Worm (Caenorhabditis elegans) whole organism, L3 larva: ENCODE data around the gene K12D12.4.
A peak's percentile ranks its signal among the peaks of the same experiment; 100 is the strongest.

Source experiments
- aly-2 ChIP-seq: fragments of 150-350 bp; optimal IDR thresholded peaks from 2 replicates; lab custom pipeline; 2014; ENCODE audit warnings: missing biosample characterization, missing genetic modification characterization
- ama-1 ChIP-seq: fragments of 150-350 bp; optimal IDR thresholded peaks from 2 replicates; lab custom pipeline; 2018
- ceh-16 ChIP-seq: sonication (generic microtip); optimal IDR thresholded peaks from 2 replicates; lab custom pipeline; 2017; ENCODE audit warnings: missing biosample characterization, missing genetic modification characterization
- ceh-28 ChIP-seq: fragments of 150-350 bp; optimal IDR thresholded peaks from 2 replicates; lab custom pipeline; 2014; ENCODE audit warnings: missing biosample characterization, missing genetic modification reagents, missing genetic modification characterization
- ceh-82 ChIP-seq: fragments of 150-350 bp; optimal IDR thresholded peaks from 2 replicates; lab custom pipeline; 2014; ENCODE audit warnings: missing biosample characterization, missing genetic modification characterization
- ceh-9 ChIP-seq: sonication (generic microtip); optimal IDR thresholded peaks from 2 replicates; lab custom pipeline; 2018; ENCODE audit warnings: missing biosample characterization, missing genetic modification characterization
- daf-12 ChIP-seq: fragments of 150-350 bp; optimal IDR thresholded peaks from 2 replicates; lab custom pipeline; 2014; ENCODE audit warnings: missing biosample characterization, missing genetic modification reagents, missing genetic modification characterization
- egl-27 ChIP-seq: sonication (generic microtip); optimal IDR thresholded peaks from 4 replicates; lab custom pipeline; 2017; ENCODE audit warnings: missing biosample characterization, missing genetic modification reagents, missing genetic modification characterization
- elt-1 ChIP-seq: fragments of 150-350 bp; optimal IDR thresholded peaks from 2 replicates; lab custom pipeline; 2014; ENCODE audit warnings: missing biosample characterization, missing genetic modification characterization
- elt-2 ChIP-seq: sonication (generic microtip); optimal IDR thresholded peaks from 2 replicates; lab custom pipeline; 2016; ENCODE audit warnings: missing genetic modification reagents, mild to moderate bottlenecking, missing genetic modification characterization, missing compliant biosample characterization
- elt-3 ChIP-seq, 3 experiments: fragments of 150-350 bp in 1 of 3; sonication (generic microtip) in 2 of 3; optimal IDR thresholded peaks; 2 replicates in 2 of 3; 4 replicates in 1 of 3; lab custom pipeline; 2014 to 2017; ENCODE audit warnings: missing biosample characterization in 3 of 3, missing genetic modification characterization in 3 of 3
- eor-1 ChIP-seq, 2 experiments: fragments of 150-350 bp; optimal IDR thresholded peaks; 2 replicates each; lab custom pipeline; 2014 to 2018; ENCODE audit warnings: missing biosample characterization in 2 of 2, missing genetic modification characterization in 2 of 2
- fkh-10 ChIP-seq: sonication (generic microtip); optimal IDR thresholded peaks from 2 replicates; lab custom pipeline; 2017; ENCODE audit warnings: missing biosample characterization, missing genetic modification reagents, missing genetic modification characterization
- fkh-2 ChIP-seq: fragments of 150-350 bp; optimal IDR thresholded peaks from 2 replicates; lab custom pipeline; 2014; ENCODE audit warnings: missing biosample characterization, missing genetic modification reagents, missing genetic modification characterization
- fos-1 ChIP-seq: fragments of 150-350 bp; optimal IDR thresholded peaks from 2 replicates; lab custom pipeline; 2014; ENCODE audit warnings: missing biosample characterization, missing genetic modification characterization
- hmg-11 ChIP-seq: sonication (generic microtip); optimal IDR thresholded peaks from 2 replicates; lab custom pipeline; 2016; ENCODE audit warnings: missing genetic modification characterization, missing compliant biosample characterization
- jun-1 ChIP-seq: fragments of 150-350 bp; optimal IDR thresholded peaks from 2 replicates; lab custom pipeline; 2014; ENCODE audit warnings: missing biosample characterization, missing genetic modification reagents, missing genetic modification characterization
- lin-15B ChIP-seq: fragments of 150-350 bp; optimal IDR thresholded peaks from 2 replicates; lab custom pipeline; 2014; ENCODE audit warnings: missing biosample characterization, missing genetic modification characterization
- lin-39 ChIP-seq: fragments of 150-350 bp; optimal IDR thresholded peaks from 2 replicates; lab custom pipeline; 2018; ENCODE audit warnings: missing biosample characterization, missing genetic modification reagents, missing genetic modification characterization
- lsy-12 ChIP-seq: sonication (generic microtip); optimal IDR thresholded peaks from 2 replicates; lab custom pipeline; 2016; ENCODE audit warnings: mild to moderate bottlenecking, missing genetic modification characterization, missing compliant biosample characterization
- mdl-1 ChIP-seq: fragments of 150-350 bp; optimal IDR thresholded peaks from 2 replicates; lab custom pipeline; 2014; ENCODE audit warnings: missing biosample characterization, missing genetic modification characterization
- mml-1 ChIP-seq: fragments of 150-350 bp; sonication (generic microtip); optimal IDR thresholded peaks from 3 replicates; lab custom pipeline; 2014; ENCODE audit warnings: missing biosample characterization, missing genetic modification characterization
- nfya-1 ChIP-seq: sonication (generic microtip); optimal IDR thresholded peaks from 2 replicates; lab custom pipeline; 2017; ENCODE audit warnings: missing genetic modification characterization, mild to moderate bottlenecking, missing compliant biosample characterization, antibody characterized with exemption, moderate library complexity; ENCODE audit not compliant: insufficient read depth
- nhr-11 ChIP-seq: fragments of 150-350 bp; optimal IDR thresholded peaks from 2 replicates; lab custom pipeline; 2014; ENCODE audit warnings: missing biosample characterization, missing genetic modification characterization
- nhr-12 ChIP-seq: fragments of 150-350 bp; optimal IDR thresholded peaks from 2 replicates; lab custom pipeline; 2014; ENCODE audit warnings: missing biosample characterization, missing genetic modification characterization
- nhr-23 ChIP-seq: fragments of 150-350 bp; optimal IDR thresholded peaks from 2 replicates; lab custom pipeline; 2014; ENCODE audit warnings: missing biosample characterization, missing genetic modification reagents, missing genetic modification characterization
- nhr-237 ChIP-seq: fragments of 150-350 bp; optimal IDR thresholded peaks from 2 replicates; lab custom pipeline; 2014; ENCODE audit warnings: missing biosample characterization, missing genetic modification characterization
- nhr-25 ChIP-seq: sonication (generic microtip); optimal IDR thresholded peaks from 2 replicates; lab custom pipeline; 2017; ENCODE audit warnings: missing biosample characterization, missing genetic modification characterization
- nhr-28 ChIP-seq: fragments of 150-350 bp; optimal IDR thresholded peaks from 2 replicates; lab custom pipeline; 2014; ENCODE audit warnings: missing biosample characterization, missing genetic modification characterization
- nhr-67 ChIP-seq: fragments of 150-350 bp; optimal IDR thresholded peaks from 2 replicates; lab custom pipeline; 2014; ENCODE audit warnings: missing biosample characterization, missing genetic modification characterization
- nhr-76 ChIP-seq: fragments of 150-350 bp; sonication (generic microtip); optimal IDR thresholded peaks from 5 replicates; lab custom pipeline; 2014; ENCODE audit warnings: missing biosample characterization, missing genetic modification characterization
- nhr-77 ChIP-seq: fragments of 150-350 bp; optimal IDR thresholded peaks from 2 replicates; lab custom pipeline; 2014; ENCODE audit warnings: missing biosample characterization, missing genetic modification characterization
- pha-4 ChIP-seq: fragments of 150-350 bp; optimal IDR thresholded peaks from 2 replicates; lab custom pipeline; 2014; ENCODE audit warnings: missing biosample characterization, missing genetic modification reagents, missing genetic modification characterization
- pqm-1 ChIP-seq: fragments of 150-350 bp; optimal IDR thresholded peaks from 2 replicates; lab custom pipeline; 2017; ENCODE audit warnings: missing biosample characterization, missing genetic modification characterization, inconsistent platforms
- sea-2 ChIP-seq: fragments of 150-350 bp; sonication (generic microtip); optimal IDR thresholded peaks from 4 replicates; lab custom pipeline; 2014; ENCODE audit warnings: missing biosample characterization, missing genetic modification reagents, missing genetic modification characterization
- skn-1 ChIP-seq: fragments of 150-350 bp; optimal IDR thresholded peaks from 2 replicates; lab custom pipeline; 2014; ENCODE audit warnings: missing biosample characterization, missing genetic modification characterization
- snpc-4 ChIP-seq: fragments of 150-350 bp; optimal IDR thresholded peaks from 2 replicates; lab custom pipeline; 2014; ENCODE audit warnings: missing biosample characterization, missing genetic modification characterization
- tbx-2 ChIP-seq: sonication (generic microtip); optimal IDR thresholded peaks from 2 replicates; lab custom pipeline; 2016; ENCODE audit warnings: mild to moderate bottlenecking, missing genetic modification characterization, missing compliant biosample characterization
- unc-39 ChIP-seq: sonication (generic microtip); optimal IDR thresholded peaks from 4 replicates; lab custom pipeline; 2017; ENCODE audit warnings: missing biosample characterization, missing genetic modification characterization
- unc-62 ChIP-seq: fragments of 150-350 bp; sonication (generic microtip); optimal IDR thresholded peaks from 4 replicates; lab custom pipeline; 2014; ENCODE audit warnings: missing biosample characterization, missing genetic modification reagents, missing genetic modification characterization
- ztf-11 ChIP-seq: fragments of 150-350 bp; optimal IDR thresholded peaks from 2 replicates; lab custom pipeline; 2014; ENCODE audit warnings: missing biosample characterization, missing genetic modification characterization
- ztf-4 ChIP-seq: fragments of 150-350 bp; optimal IDR thresholded peaks from 2 replicates; lab custom pipeline; 2014; ENCODE audit warnings: missing biosample characterization, missing genetic modification characterization

K12D12.4 gene

ce11 chrII:11883648-11884047 lies 18.1 kb upstream of the K12D12.4 start, which contains the start of gene ZK930.6:
Gene ZK930.6 (plus strand): TSS chrII:11883948.
- TF ChIP-seq nfya-1 (no peak), fos-1 (no peak), ztf-11 (tag; lab: Kevin White, UChicago) (no peak)

- TF ChIP-seq nhr-23 (tag; lab: Kevin White, UChicago) (peak; percentile 33), unc-39 (no peak), nhr-25 (tag; lab: Kevin White, UChicago) (peak; percentile 86), snpc-4 (tag; lab: Kevin White, UChicago) (no peak), egl-27 (tag; lab: Kevin White, UChicago) (no peak), ama-1 (lab: Kevin White, UChicago) (peak; percentile 34), jun-1 (tag; lab: Kevin White, UChicago) (no peak), hmg-11 (tag; lab: Kevin White, UChicago) (no peak), nhr-11 (no peak), nhr-28 (tag; lab: Kevin White, UChicago) (no peak), aly-2 (tag; lab: Kevin White, UChicago) (peak; percentile 56)
Observed at ce11 chrII:11880456-11881353, 15.2 kb upstream of the K12D12.4 start.

- no peak for TF ChIP-seq daf-12 (tag; lab: Kevin White, UChicago)
- TF ChIP-seq ceh-28 (tag; lab: Kevin White, UChicago) = no peak
- TF ChIP-seq jun-1 (tag; lab: Kevin White, UChicago) = no peak
- TF ChIP-seq nhr-77 (tag; lab: Kevin White, UChicago) = no peak
- TF ChIP-seq elt-1 (tag; lab: Kevin White, UChicago) = no peak
- TF ChIP-seq mml-1 = no peak
- TF ChIP-seq lin-15B (tag; lab: Kevin White, UChicago) = no peak
- TF ChIP-seq tbx-2 (tag; lab: Kevin White, UChicago) = no peak
- TF ChIP-seq mdl-1 (tag; lab: Kevin White, UChicago) = no peak
- TF ChIP-seq, all 47 proteins: peak for 0
Observed at ce11 chrII:11879784-11880183, 14.2 kb upstream of the K12D12.4 start.

- TF ChIP-seq nhr-23 (tag; lab: Kevin White, UChicago) (peak; percentile 96), ama-1 (lab: Kevin White, UChicago) (peak; percentile 75), hmg-11 (tag; lab: Kevin White, UChicago) (peak; percentile 89), ceh-82 (tag; lab: Kevin White, UChicago) (peak; percentile 77), sea-2 (GFP tag; lab: Kevin White, UChicago) (no peak), egl-27 (tag; lab: Kevin White, UChicago) (peak; percentile 34), pha-4 (tag; lab: Kevin White, UChicago) (peak; percentile 98), nhr-11 (peak; percentile 97), skn-1 (tag; lab: Kevin White, UChicago) (peak; percentile 93), elt-3 (tag; optimal IDR thresholded peaks at IDR 0.05; lab: Kevin White, UChicago) (no peak), fos-1 (no peak), ceh-9 (tag; lab: Kevin White, UChicago) (no peak), nhr-77 (tag; lab: Kevin White, UChicago) (peak; percentile 75), nhr-12 (no peak), nhr-28 (tag; lab: Kevin White, UChicago) (no peak), nhr-76 (tag; lab: Kevin White, UChicago) (no peak), elt-2 (peak; percentile 69), lin-15B (tag; lab: Kevin White, UChicago) (peak; percentile 96), unc-62 (GFP tag; lab: Kevin White, UChicago) (peak; percentile 62), aly-2 (tag; lab: Kevin White, UChicago) (no peak), nhr-67 (tag; lab: Kevin White, UChicago) (no peak), mml-1 (no peak), ceh-28 (tag; lab: Kevin White, UChicago) (peak; percentile 85), daf-12 (tag; lab: Kevin White, UChicago) (no peak), mdl-1 (tag; lab: Kevin White, UChicago) (no peak), jun-1 (tag; lab: Kevin White, UChicago) (peak; percentile 80), elt-1 (tag; lab: Kevin White, UChicago) (peak; percentile 75), fkh-2 (tag; lab: Kevin White, UChicago) (no peak), tbx-2 (tag; lab: Kevin White, UChicago) (peak; percentile 75), ztf-11 (tag; lab: Kevin White, UChicago) (no peak), pqm-1 (tag; lab: Kevin White, UChicago) (peak; percentile 57), lsy-12 (tag; lab: Kevin White, UChicago) (peak; percentile 89), ztf-4 (peak; percentile 41), eor-1 (tag; optimal IDR thresholded peaks at IDR 0.05; lab: Kevin White, UChicago) (no peak), snpc-4 (tag; lab: Kevin White, UChicago) (peak; percentile 82), nhr-25 (tag; lab: Kevin White, UChicago) (peak; percentile 97), fkh-10 (GFP tag; lab: Kevin White, UChicago) (peak; percentile 91), nhr-237 (no peak), nfya-1 (peak; percentile 99), lin-39 (tag; lab: Kevin White, UChicago) (peak; percentile 97), ceh-16 (no peak)
Observed at ce11 chrII:11874674-11875198, 9.2 kb upstream of the K12D12.4 start, which contains the start of the genes npp-3 and top-2. Gene npp-3 (minus strand): TSS chrII:11874788. Gene top-2 (plus strand): TSS chrII:11875148.
